Fruit fly (Drosophila melanogaster): Measurements from ENCODE around the gene noc.
A peak's percentile ranks its signal among the peaks of the same experiment; 100 is the strongest.

noc gene

dm6 chr2L:14458187-14458899 lies 32.3 kb upstream of the noc start (continued):
- TF ChIP-seq br (optimal IDR thresholded peaks at IDR 0.05) (no peak), CG11504 (tag; optimal IDR thresholded peaks at IDR 0.05) (peak; percentile 86), Lhr (GFP tag; optimal IDR thresholded peaks at IDR 0.05) (no peak), psq (GFP tag; optimal IDR thresholded peaks at IDR 0.05) (no peak), ind (GFP tag; optimal IDR thresholded peaks at IDR 0.05) (no peak), CG11085 (GFP tag; IDR thresholded peaks at IDR 0.05) (no peak), corto (GFP tag; optimal IDR thresholded peaks at IDR 0.05) (no peak), gt (GFP tag; IDR thresholded peaks at IDR 0.05) (no peak), al (GFP tag; IDR thresholded peaks at IDR 0.05) (0 out of 2 replicates have a peak, but pooled peaks have one; percentile 24), CG17612 (GFP tag; IDR thresholded peaks at IDR 0.05) (no peak), dmrt99B (tag; optimal IDR thresholded peaks at IDR 0.05) (peak; percentile 57), sc (optimal IDR thresholded peaks at IDR 0.05) (no peak), sc (GFP tag; optimal IDR thresholded peaks at IDR 0.05) (peak; percentile 29), pnt (GFP tag; optimal IDR thresholded peaks at IDR 0.05) (peak; percentile 63), HLH3B (GFP tag; IDR thresholded peaks at IDR 0.05) (peak; percentile 78), slbo (GFP tag; IDR thresholded peaks at IDR 0.05) (peak; percentile 57), CG2889 (GFP tag; IDR thresholded peaks at IDR 0.05) (no peak), amos (GFP tag; IDR thresholded peaks at IDR 0.05; ENCODE audit: partially characterized antibody) (no peak; the same call in 1 of the 2 replicates), Asciz (GFP tag; optimal IDR thresholded peaks at IDR 0.05) (no peak), CG17361 (GFP tag; IDR thresholded peaks at IDR 0.05) (0 out of 3 replicates have a peak, but pooled peaks have one; percentile 16), wek (GFP tag; optimal IDR thresholded peaks at IDR 0.05) (no peak), sim (GFP tag; IDR thresholded peaks at IDR 0.05) (0 out of 2 replicates have a peak, but pooled peaks have one; percentile 5), unpg (GFP tag; optimal IDR thresholded peaks at IDR 0.05) (peak; percentile 73), az2 (GFP tag; optimal IDR thresholded peaks at IDR 0.05) (peak; percentile 70), wor (GFP tag; IDR thresholded peaks at IDR 0.05) (no peak; the same call in 1 of the 2 replicates), CG31224 (GFP tag; IDR thresholded peaks at IDR 0.05) (no peak), CG12769 (tag; optimal IDR thresholded peaks at IDR 0.05) (peak; percentile 40), Lim3 (GFP tag; IDR thresholded peaks at IDR 0.05) (0 out of 2 replicates have a peak, but pooled peaks have one; percentile 60), lola (GFP tag; optimal IDR thresholded peaks at IDR 0.05) (peak in 1 of 3 experiments; percentile 51), CG14050 (GFP tag; IDR thresholded peaks at IDR 0.05) (peak; percentile 58; the same call in 2 of the 3 replicates), CG17385 (GFP tag; optimal IDR thresholded peaks at IDR 0.05) (peak; percentile 59), luna (GFP tag; optimal IDR thresholded peaks at IDR 0.05) (no peak), zfh2 (GFP tag; optimal IDR thresholded peaks at IDR 0.05) (peak; percentile 38), Eip74EF (GFP tag; optimal IDR thresholded peaks at IDR 0.05) (peak in 1 of 2 experiments; percentile 77), chm (GFP tag; IDR thresholded peaks at IDR 0.05) (no peak; the same call in 1 of the 2 replicates), Nf-YC (tag; optimal IDR thresholded peaks at IDR 0.05) (peak; percentile 20)

dm6 chr2L:14459360-14460028 lies 31.2 kb upstream of the noc start:
- no peak for TF ChIP-seq CG6765 (GFP tag; optimal IDR thresholded peaks at IDR 0.05)
- TF ChIP-seq ci (GFP tag; IDR thresholded peaks at IDR 0.05) = 0 out of 3 replicates have a peak, but pooled peaks have one; percentile 12
- peak; percentile 35 for TF ChIP-seq gsb-n (tag; optimal IDR thresholded peaks at IDR 0.05)
- TF ChIP-seq tll (GFP tag; optimal IDR thresholded peaks at IDR 0.05) = peak in 1 of 2 experiments; percentile 66
- TF ChIP-seq NK7.1 (GFP tag; optimal IDR thresholded peaks at IDR 0.05) = no peak
- TF ChIP-seq CG14050 (GFP tag; IDR thresholded peaks at IDR 0.05) = no peak
- TF ChIP-seq al (GFP tag; IDR thresholded peaks at IDR 0.05) = no peak
- no peak for TF ChIP-seq klu (GFP tag; IDR thresholded peaks at IDR 0.05)
- TF ChIP-seq Six4 (GFP tag; optimal IDR thresholded peaks at IDR 0.05) = no peak
- TF ChIP-seq fd96Cb (tag; optimal IDR thresholded peaks at IDR 0.05) = no peak
- TF ChIP-seq Ets65A (GFP tag) = no peak
- TF ChIP-seq exex (tag; optimal IDR thresholded peaks at IDR 0.05) = no peak
- TF ChIP-seq CG7372 (GFP tag; IDR thresholded peaks at IDR 0.05) = no peak
- no peak for TF ChIP-seq CG17802 (tag; optimal IDR thresholded peaks at IDR 0.05)
- peak; percentile 19 for TF ChIP-seq kni (GFP tag; optimal IDR thresholded peaks at IDR 0.05)
- TF ChIP-seq CG14965 (GFP tag; optimal IDR thresholded peaks at IDR 0.05; ENCODE audit: borderline replicate concordance) = no peak

All from whole organism, embryonic.